Fruit fly (Drosophila melanogaster): ENCODE measurements around the gene Fur2.

The Fur2 gene

DNA sequence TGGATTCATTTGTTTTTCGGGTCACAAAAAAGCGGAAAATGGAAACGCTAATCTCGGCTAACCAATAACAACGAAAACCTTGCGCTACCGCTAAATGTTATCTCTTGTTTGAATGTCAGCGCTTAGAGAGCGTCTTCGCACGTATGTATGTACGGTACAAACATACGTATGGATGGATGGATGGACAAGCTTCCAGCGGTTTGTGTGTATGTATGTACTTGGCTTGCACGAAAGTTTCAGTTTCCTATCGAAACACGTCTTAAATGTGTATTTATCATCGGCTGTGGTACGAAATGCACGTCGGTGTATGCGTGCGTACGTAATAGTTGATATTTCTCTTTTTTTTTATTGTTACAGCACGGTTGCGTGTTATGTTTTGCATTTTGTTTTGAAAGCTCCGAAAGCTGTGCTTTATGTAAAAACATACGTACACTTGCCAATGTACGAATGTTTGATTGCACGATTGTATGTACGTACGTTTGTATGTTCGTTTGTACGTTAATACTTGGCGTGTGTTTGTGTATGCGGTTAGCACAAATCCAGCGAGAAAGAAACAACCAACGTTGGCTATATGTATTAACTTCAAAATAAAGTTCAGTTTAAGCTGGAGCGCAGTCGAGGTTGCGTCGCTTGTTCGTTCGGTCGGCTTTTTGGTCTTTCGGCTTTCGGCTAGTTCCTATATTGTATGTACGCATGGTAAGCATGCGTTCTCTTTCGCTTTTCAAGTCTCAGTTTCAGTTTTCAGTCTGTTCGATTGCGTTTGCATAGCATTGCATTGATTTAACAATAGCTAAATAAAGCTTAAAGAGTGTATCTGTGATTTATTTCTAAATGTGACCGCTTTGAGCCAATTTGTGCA is at the start of gene Fur2:
TSS of gene Fur2 (plus strand) at position 595 of the 859 bp plus-strand sequence.
- peak; percentile 41 for TF ChIP-seq kay (GFP tag; ENCODE audit: borderline replicate concordance)
- no peak for TF ChIP-seq CG5204 (GFP tag; optimal IDR thresholded peaks at IDR 0.05)
- TF ChIP-seq tj (GFP tag; optimal IDR thresholded peaks at IDR 0.05): peak; percentile 36

- TF ChIP-seq CG7101 (tag; optimal IDR thresholded peaks at IDR 0.05) (no peak), Mnt (GFP tag; optimal IDR thresholded peaks at IDR 0.05) (no peak), bab1 (GFP tag; optimal IDR thresholded peaks at IDR 0.05) (no peak), kay (GFP tag; ENCODE audit: borderline replicate concordance) (no peak), toe (GFP tag; optimal IDR thresholded peaks at IDR 0.05) (no peak), cnc (optimal IDR thresholded peaks at IDR 0.05) (no peak), Crg-1 (GFP tag; optimal IDR thresholded peaks at IDR 0.05) (no peak), CG14711 (tag; optimal IDR thresholded peaks at IDR 0.05) (no peak), CG12768 (GFP tag; optimal IDR thresholded peaks at IDR 0.05) (no peak), CG11617 (GFP tag; optimal IDR thresholded peaks at IDR 0.05) (no peak), cic (GFP tag; optimal IDR thresholded peaks at IDR 0.05) (no peak), CG1620 (GFP tag; optimal IDR thresholded peaks at IDR 0.05) (no peak), Hr96 (GFP tag; optimal IDR thresholded peaks at IDR 0.05) (no peak), ovo (GFP tag; optimal IDR thresholded peaks at IDR 0.05) (no peak), pad (GFP tag; optimal IDR thresholded peaks at IDR 0.05) (no peak), CG7045 (GFP tag; optimal IDR thresholded peaks at IDR 0.05) (no peak)
Observed at dm6 chrX:16323536-16323935, 49.4 kb upstream of the Fur2 start.

DNA sequence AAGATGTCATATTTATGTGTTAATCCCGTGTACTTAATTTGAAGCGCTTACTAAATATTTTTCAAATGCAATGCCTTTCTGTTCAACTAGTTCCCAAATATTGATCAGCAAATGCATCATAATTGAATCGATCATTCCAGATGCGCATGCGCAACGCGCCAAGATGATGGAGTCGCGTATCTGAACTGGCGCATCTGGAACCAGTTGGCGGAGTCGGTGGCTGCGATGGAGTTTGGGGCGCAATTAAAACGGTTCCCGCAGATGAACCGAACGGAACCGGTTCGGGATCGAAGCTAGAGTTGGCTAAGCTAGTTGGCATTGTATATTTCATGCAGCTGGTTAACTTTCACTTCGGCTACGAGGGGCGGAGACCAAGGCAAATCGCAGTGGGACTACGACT is 47.4 kb upstream of the Fur2 start, which contains the start of gene CalpC:
TSS of gene CalpC (plus strand) at position 292 of the 400 bp plus-strand sequence.
- TF ChIP-seq Mnt (GFP tag; optimal IDR thresholded peaks at IDR 0.05) (no peak), ovo (GFP tag; optimal IDR thresholded peaks at IDR 0.05) (no peak), CG12768 (GFP tag; optimal IDR thresholded peaks at IDR 0.05) (no peak), cic (GFP tag; optimal IDR thresholded peaks at IDR 0.05) (no peak), cnc (optimal IDR thresholded peaks at IDR 0.05) (no peak), CG11617 (GFP tag; optimal IDR thresholded peaks at IDR 0.05) (no peak)

DNA sequence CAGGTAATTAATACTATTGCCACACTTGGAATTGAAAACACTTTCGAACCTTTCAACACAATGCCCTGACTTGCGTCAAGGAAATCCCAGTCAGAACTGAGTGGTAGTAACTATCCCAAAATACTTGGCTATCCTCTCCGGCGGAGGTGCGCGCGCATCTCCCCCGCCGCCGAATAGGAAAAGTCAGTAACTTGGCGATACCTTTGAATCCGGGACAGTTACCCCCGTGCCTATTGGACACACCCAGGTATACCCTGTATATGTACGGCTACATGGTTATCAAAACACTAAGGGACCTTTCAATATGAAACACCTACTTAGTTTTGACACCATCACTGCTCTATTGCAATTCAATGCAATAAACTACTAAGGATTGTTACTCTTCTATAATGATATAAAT is 42.2 kb upstream of the Fur2 start, which contains the start of gene CG9919:
TSS of gene CG9919 (minus strand) at position 101 of the 400 bp plus-strand sequence.
- no peak for TF ChIP-seq CG11617 (GFP tag; optimal IDR thresholded peaks at IDR 0.05)
- TF ChIP-seq cnc (optimal IDR thresholded peaks at IDR 0.05): no peak

- TF ChIP-seq CG7101 (tag; optimal IDR thresholded peaks at IDR 0.05) (no peak), toe (GFP tag; optimal IDR thresholded peaks at IDR 0.05) (no peak), CG11617 (GFP tag; optimal IDR thresholded peaks at IDR 0.05) (peak; percentile 28), bab1 (GFP tag; optimal IDR thresholded peaks at IDR 0.05) (peak; percentile 6), kay (GFP tag; ENCODE audit: borderline replicate concordance) (no peak), tj (GFP tag; optimal IDR thresholded peaks at IDR 0.05) (no peak), Crg-1 (GFP tag; optimal IDR thresholded peaks at IDR 0.05) (no peak), Hr96 (GFP tag; optimal IDR thresholded peaks at IDR 0.05) (no peak), cnc (optimal IDR thresholded peaks at IDR 0.05) (no peak), Mnt (GFP tag; optimal IDR thresholded peaks at IDR 0.05) (peak; percentile 21), CG7045 (GFP tag; optimal IDR thresholded peaks at IDR 0.05) (no peak), cic (GFP tag; optimal IDR thresholded peaks at IDR 0.05) (no peak), CG5204 (GFP tag; optimal IDR thresholded peaks at IDR 0.05) (no peak), CG1620 (GFP tag; optimal IDR thresholded peaks at IDR 0.05) (no peak), pad (GFP tag; optimal IDR thresholded peaks at IDR 0.05) (peak; percentile 11), Clk (GFP tag; optimal IDR thresholded peaks at IDR 0.05) (no peak), CG33017 (tag; optimal IDR thresholded peaks at IDR 0.05) (no peak), ovo (GFP tag; optimal IDR thresholded peaks at IDR 0.05) (peak; percentile 54), CG14711 (tag; optimal IDR thresholded peaks at IDR 0.05) (no peak), CG12768 (GFP tag; optimal IDR thresholded peaks at IDR 0.05) (no peak)
Observed at dm6 chrX:16331562-16332233, 41.2 kb upstream of the Fur2 start.

DNA sequence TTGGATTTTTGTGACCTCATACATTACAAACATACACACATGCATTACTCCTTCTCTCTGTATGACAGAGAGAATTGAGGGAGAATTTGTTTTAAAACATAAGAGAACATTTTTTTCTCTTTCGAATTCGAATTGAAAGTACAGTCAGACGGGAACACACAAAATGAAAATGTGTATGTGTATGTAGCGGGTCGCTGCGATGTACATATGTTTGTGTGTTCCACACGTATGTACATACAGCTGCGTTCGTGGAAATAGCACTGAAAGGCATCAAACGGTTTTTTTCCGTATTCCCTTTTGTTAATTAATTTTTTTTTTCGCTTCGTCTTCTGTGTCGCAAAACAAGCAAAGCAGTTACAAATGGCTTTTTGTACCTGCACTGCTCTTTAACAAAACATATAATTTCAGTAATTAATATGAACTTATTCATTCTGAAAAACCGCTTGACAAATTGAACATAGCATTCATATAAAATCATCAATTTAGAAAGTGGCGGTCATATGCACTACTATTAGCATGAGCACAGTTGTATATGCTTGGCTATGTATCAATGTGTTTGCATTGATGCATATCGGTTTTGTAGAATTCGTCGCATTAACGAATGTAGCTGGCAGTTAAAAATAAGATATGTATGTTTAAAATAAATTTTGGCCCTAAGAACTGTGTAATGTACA is 40.1 kb upstream of the Fur2 start:
- peak; percentile 95 for TF ChIP-seq CG33017 (tag; optimal IDR thresholded peaks at IDR 0.05)
- peak; percentile 95 for TF ChIP-seq CG7045 (GFP tag; optimal IDR thresholded peaks at IDR 0.05)
- TF ChIP-seq CG1620 (GFP tag; optimal IDR thresholded peaks at IDR 0.05): peak; percentile 82
- TF ChIP-seq kay (GFP tag; ENCODE audit: borderline replicate concordance): peak; percentile 80
- peak; percentile 95 for TF ChIP-seq bab1 (GFP tag; optimal IDR thresholded peaks at IDR 0.05)
- no peak for TF ChIP-seq cnc (optimal IDR thresholded peaks at IDR 0.05)
- TF ChIP-seq toe (GFP tag; optimal IDR thresholded peaks at IDR 0.05): peak; percentile 83
- peak; percentile 95 for TF ChIP-seq CG12768 (GFP tag; optimal IDR thresholded peaks at IDR 0.05)
- peak; percentile 94 for TF ChIP-seq CG5204 (GFP tag; optimal IDR thresholded peaks at IDR 0.05)
- TF ChIP-seq Hr96 (GFP tag; optimal IDR thresholded peaks at IDR 0.05): no peak
- TF ChIP-seq pad (GFP tag; optimal IDR thresholded peaks at IDR 0.05): peak; percentile 91
- TF ChIP-seq CG7101 (tag; optimal IDR thresholded peaks at IDR 0.05): peak; percentile 98
- peak; percentile 95 for TF ChIP-seq ovo (GFP tag; optimal IDR thresholded peaks at IDR 0.05)
- TF ChIP-seq Clk (GFP tag; optimal IDR thresholded peaks at IDR 0.05): peak; percentile 84
- peak; percentile 88 for TF ChIP-seq Mnt (GFP tag; optimal IDR thresholded peaks at IDR 0.05)
- peak; percentile 83 for TF ChIP-seq cic (GFP tag; optimal IDR thresholded peaks at IDR 0.05)
- peak; percentile 92 for TF ChIP-seq Crg-1 (GFP tag; optimal IDR thresholded peaks at IDR 0.05)
- peak; percentile 85 for TF ChIP-seq tj (GFP tag; optimal IDR thresholded peaks at IDR 0.05)
- peak; percentile 94 for TF ChIP-seq CG14711 (tag; optimal IDR thresholded peaks at IDR 0.05)
- peak; percentile 98 for TF ChIP-seq CG11617 (GFP tag; optimal IDR thresholded peaks at IDR 0.05)
